Fruit fly (Drosophila melanogaster): ENCODE measurements around the gene CG7173.
A peak's percentile ranks its signal among the peaks of the same experiment; 100 is the strongest.

DNA sequence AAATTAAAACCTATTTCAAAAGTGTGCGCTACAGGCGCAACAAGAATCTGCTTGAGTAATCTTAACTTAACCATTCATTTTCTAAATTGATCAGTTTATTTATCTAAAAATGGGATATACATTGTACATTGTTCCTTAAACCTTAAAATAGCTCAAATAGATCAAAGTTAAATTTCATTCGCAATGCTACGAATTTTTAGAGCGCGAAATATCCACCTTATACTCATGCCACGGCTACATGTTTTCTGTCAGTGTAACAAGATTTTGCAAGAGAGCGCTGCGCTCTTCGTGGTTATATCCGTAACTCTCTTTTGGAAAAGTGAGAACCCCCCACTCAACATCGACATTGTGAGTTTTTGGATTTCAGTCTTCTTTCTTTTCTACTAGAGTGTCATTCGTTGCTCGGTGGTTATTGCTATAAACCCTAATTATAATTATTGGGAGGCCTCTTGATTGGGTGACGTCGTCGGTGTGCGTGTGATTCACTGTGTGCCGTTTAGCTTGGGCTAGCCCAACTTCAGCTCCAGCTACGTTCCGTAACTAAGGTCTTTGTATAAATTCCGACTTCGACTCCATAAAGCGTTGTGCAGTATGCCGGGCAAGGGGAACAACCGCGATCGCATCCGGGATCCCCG, 48.4 kb downstream of the CG7173 start:
- TF ChIP-seq Sox14 (GFP tag; optimal IDR thresholded peaks at IDR 0.05) (peak; percentile 49), Ets96B (tag; optimal IDR thresholded peaks at IDR 0.05) (peak; percentile 51)

Measured in whole organism, prepupa.